Worm (Caenorhabditis elegans) whole organism, early embryonic: ENCODE measurements around the gene D2024.4.

Source experiments
- B0310.2 ChIP-seq: sonication (generic microtip); optimal IDR thresholded peaks from 2 replicates; lab custom pipeline; 2016; ENCODE audit warnings: mild to moderate bottlenecking, missing genetic modification characterization, missing compliant biosample characterization
- F13C5.2 ChIP-seq: sonication (generic microtip); optimal IDR thresholded peaks from 2 replicates; lab custom pipeline; 2017; ENCODE audit warnings: mild to moderate bottlenecking, missing genetic modification characterization, inconsistent platforms, missing compliant biosample characterization
- aly-1 ChIP-seq: sonication (generic microtip); optimal IDR thresholded peaks from 2 replicates; lab custom pipeline; 2016; ENCODE audit warnings: missing genetic modification characterization, missing compliant biosample characterization
- ama-1 ChIP-seq: fragments of 150-350 bp; optimal IDR thresholded peaks from 2 replicates; lab custom pipeline; 2014
- ceh-13 ChIP-seq: fragments of 200-800 bp; sonication (Bioruptor generic); optimal IDR thresholded peaks from 2 replicates; lab custom pipeline; 2018; ENCODE audit warnings: mild to moderate bottlenecking, missing genetic modification characterization, missing compliant biosample characterization
- ceh-36 ChIP-seq: sonication (generic microtip); optimal IDR thresholded peaks from 2 replicates; lab custom pipeline; 2016; ENCODE audit warnings: missing genetic modification characterization, inconsistent platforms, missing compliant biosample characterization
- ets-7 ChIP-seq: sonication (generic microtip); optimal IDR thresholded peaks from 2 replicates; lab custom pipeline; 2016; ENCODE audit warnings: missing genotype, missing genetic modification characterization, missing compliant biosample characterization
- flt-1 ChIP-seq: fragments of 200-800 bp; sonication (Bioruptor generic); IDR thresholded peaks from 2 replicates; pipeline ENCODE4 v1.3.6; 2022; ENCODE audit warnings: missing genetic modification characterization, missing compliant biosample characterization
- hmbx-1 ChIP-seq: sonication (generic microtip); optimal IDR thresholded peaks from 2 replicates; lab custom pipeline; 2016; ENCODE audit warnings: mild to moderate bottlenecking, missing genetic modification characterization, missing compliant biosample characterization
- hmg-4 ChIP-seq: fragments of 200-800 bp; sonication (Bioruptor generic); optimal IDR thresholded peaks from 2 replicates; lab custom pipeline; 2018; ENCODE audit warnings: mild to moderate bottlenecking, missing genetic modification characterization, missing compliant biosample characterization
- pes-1 ChIP-seq: fragments of 200-800 bp; sonication (Bioruptor generic); IDR thresholded peaks from 2 replicates; pipeline ENCODE4 v1.3.6; 2022; ENCODE audit warnings: missing genetic modification reagents, missing genetic modification characterization, missing compliant biosample characterization
- scrt-1 ChIP-seq: fragments of 200-800 bp; sonication (Bioruptor generic); IDR thresholded peaks from 2 replicates; pipeline ENCODE4 v1.3.6; 2022; ENCODE audit warnings: missing genetic modification characterization, missing compliant biosample characterization
- tbx-37 ChIP-seq: fragments of 200-800 bp; sonication (Bioruptor generic); conservative IDR thresholded peaks from 2 replicates; pipeline ENCODE4 v1.3.6; 2022; ENCODE audit warnings: missing genetic modification reagents, missing genetic modification characterization, missing compliant biosample characterization
- tra-4 ChIP-seq: sonication (generic microtip); optimal IDR thresholded peaks from 2 replicates; lab custom pipeline; 2017; ENCODE audit warnings: missing genetic modification characterization, missing compliant biosample characterization

DNA sequence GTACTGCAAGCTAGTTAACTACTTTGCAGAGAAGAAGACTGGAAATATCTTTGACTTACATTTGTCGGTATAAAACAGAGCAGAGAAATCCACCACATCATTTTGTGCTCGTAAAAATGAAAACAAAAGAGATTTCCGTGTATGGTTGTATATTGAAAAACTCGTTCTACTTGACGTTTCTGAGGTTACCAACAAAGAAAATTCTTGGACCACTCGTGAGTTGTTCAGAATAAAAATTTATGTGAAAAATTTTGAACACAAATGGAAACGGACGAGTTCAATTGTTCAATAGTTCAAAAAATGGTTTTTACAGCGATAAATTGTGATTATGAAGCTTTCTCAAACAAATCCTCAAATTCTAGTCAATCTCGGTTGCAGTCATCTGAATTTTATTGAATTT, 46.4 kb upstream of the D2024.4 start, which contains the start of gene clec-179:
- TF ChIP-seq ama-1 (lab: Kevin White, UChicago) (no peak), pes-1 (GFP tag; lab: Robert Waterston, UW) (no peak), tra-4 (tag; lab: Kevin White, UChicago) (no peak), scrt-1 (GFP tag; lab: Robert Waterston, UW) (no peak), F13C5.2 (tag; lab: Kevin White, UChicago) (no peak), hmbx-1 (no peak), tbx-37 (GFP tag; lab: Robert Waterston, UW) (no peak), flt-1 (no peak), aly-1 (tag; lab: Kevin White, UChicago) (no peak), ceh-36 (tag; lab: Kevin White, UChicago) (no peak), ceh-13 (no peak), hmg-4 (GFP tag; lab: Kevin White, UChicago) (no peak), B0310.2 (tag; lab: Kevin White, UChicago) (no peak), ets-7 (tag; lab: Kevin White, UChicago) (no peak)
